Worm (Caenorhabditis elegans): ENCODE measurements around the gene R09D1.12.
A peak's percentile ranks its signal among the peaks of the same experiment; 100 is the strongest.

Gene R09D1.12

DNA sequence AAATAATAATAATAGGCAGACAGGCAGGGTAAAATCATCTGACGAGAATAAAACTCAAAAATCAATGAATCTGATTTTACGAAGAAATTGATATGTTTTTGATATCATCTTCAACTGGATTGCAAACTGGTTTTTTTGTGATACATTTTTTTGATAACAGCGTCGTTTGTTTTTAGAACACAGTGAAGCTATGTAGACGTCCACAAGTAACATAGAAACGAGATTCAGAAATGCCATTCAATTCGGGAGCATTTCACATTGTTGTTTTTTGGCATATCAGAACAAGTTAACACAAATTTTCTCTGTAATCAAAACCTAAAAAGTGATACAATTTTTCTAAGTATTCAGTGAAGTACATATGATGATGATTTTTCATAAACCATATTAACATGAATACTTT, 13.8 kb downstream of the R09D1.12 start, which contains the start of gene chil-13:
Gene chil-13, minus strand, starts transcription at position 101 of the 400 bp plus-strand sequence.
- TF ChIP-seq dao-5 (tag; optimal IDR thresholded peaks at IDR 0.05), result no peak
- TF ChIP-seq W03F9.2 (tag; optimal IDR thresholded peaks at IDR 0.05), result no peak
- TF ChIP-seq him-1 (tag; optimal IDR thresholded peaks at IDR 0.05), result no peak

DNA sequence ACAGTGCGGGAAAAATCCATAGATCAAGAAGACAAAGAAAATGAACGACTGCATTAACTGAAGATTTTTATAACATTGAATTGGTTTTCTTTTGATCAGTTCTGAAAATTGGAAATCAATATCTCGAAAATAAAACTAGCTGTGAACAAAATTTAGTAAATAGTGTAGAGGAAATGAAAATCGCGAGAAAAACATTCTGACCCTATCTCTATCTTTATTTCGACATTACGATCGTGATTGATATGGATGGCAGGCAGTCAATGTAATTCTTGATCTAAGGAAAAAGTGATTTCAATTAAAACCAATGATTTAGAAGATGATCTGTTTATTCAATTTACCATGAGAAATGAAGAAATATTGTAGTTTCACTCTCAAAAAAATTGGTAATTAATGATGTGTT, 16.1 kb downstream of the R09D1.12 start, which contains the start of gene kin-16:
Gene kin-16, minus strand, starts transcription at position 101 of the 400 bp plus-strand sequence.
- TF ChIP-seq dao-5 (tag; optimal IDR thresholded peaks at IDR 0.05) (no peak), him-1 (tag; optimal IDR thresholded peaks at IDR 0.05) (no peak)

DNA sequence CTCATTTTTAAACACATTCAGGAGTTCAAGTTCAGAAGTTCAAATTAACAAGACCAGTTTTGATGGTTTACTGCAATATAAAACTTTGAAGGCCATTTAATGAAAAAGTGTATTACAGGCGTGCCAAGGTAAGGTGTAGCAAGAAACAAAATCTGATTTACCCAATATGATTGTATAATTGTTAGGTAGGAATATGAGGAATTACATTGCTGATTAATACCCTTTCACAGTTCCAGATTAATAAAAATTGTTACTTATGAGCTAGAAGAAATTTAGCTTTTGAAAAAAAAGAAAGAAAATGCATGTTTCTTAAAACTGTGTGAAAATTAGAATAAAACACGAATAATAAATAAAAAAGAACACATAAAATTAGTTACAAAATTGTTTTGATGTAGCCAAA, 18.5 kb downstream of the R09D1.12 start, which contains the start of gene kin-15:
Gene kin-15, minus strand, starts transcription at position 101 of the 400 bp plus-strand sequence.
- no peak for TF ChIP-seq dao-5 (tag; optimal IDR thresholded peaks at IDR 0.05)
- TF ChIP-seq W03F9.2 (tag; optimal IDR thresholded peaks at IDR 0.05), result no peak
- no peak for TF ChIP-seq him-1 (tag; optimal IDR thresholded peaks at IDR 0.05)

DNA sequence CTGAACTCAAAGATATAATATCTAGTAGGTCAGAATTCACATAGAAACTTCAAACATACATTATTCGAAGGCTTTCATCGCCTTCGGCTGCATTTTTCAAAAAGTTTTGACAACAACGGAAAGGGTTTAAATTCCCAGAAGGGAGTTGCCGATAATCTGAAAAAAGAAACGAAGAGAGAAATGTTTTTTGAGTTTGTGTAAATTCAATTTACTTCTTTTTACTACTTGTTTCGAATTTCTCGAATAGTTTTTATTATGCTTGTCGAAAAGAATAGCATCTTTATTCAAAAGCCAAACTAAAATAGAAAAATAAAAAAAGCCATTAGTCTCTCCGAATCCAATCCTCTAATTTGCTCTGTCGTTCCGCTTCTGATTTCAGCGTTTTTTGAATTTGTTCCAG, 21.0 kb downstream of the R09D1.12 start:
- TF ChIP-seq W03F9.2 (tag; optimal IDR thresholded peaks at IDR 0.05) (no peak), him-1 (tag; optimal IDR thresholded peaks at IDR 0.05) (no peak)

DNA sequence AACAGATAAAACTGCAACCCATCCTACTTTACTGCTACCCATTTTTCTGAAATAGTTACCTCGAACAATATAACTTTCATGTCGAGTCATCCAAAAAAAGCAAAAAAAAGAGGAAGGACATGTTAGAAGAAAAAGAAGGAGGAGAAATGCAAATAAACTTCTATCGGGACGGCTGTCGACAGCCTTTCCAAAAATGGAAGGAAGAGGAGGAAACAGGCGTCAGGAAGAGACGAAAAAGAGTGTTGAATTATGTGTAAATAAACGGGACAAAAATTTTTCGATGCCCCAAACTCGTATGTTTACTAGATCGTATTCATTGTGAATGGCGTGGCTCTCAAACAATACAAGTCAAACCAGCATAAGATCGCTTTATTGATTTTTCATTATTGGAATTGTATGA, 24.4 kb downstream of the R09D1.12 start, which contains the start of gene M176.5:
Gene M176.5, minus strand, starts transcription at position 101 of the 400 bp plus-strand sequence.
- no peak for TF ChIP-seq dao-5 (tag; optimal IDR thresholded peaks at IDR 0.05)
- no peak for TF ChIP-seq W03F9.2 (tag; optimal IDR thresholded peaks at IDR 0.05)
- no peak for TF ChIP-seq him-1 (tag; optimal IDR thresholded peaks at IDR 0.05)

DNA sequence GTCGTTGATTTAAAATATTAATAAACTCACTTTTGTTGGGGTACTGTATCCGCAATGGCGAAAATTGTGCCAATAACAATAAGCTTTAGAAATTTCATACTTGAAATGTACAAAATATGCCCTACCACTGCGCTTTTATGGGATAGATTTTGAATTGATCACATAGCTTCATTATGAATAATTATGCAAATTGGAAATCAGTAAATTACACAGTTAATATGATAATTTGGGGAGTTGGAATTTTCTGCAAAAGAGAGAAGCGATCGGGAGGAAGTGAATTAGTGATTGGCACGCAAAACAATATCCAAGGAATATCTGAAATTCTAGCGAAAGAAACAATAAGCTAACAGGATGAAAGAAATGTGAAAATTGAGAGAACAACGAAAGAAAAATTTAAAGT, 26.0 kb downstream of the R09D1.12 start, which contains the start of gene M176.10:
Gene M176.10, minus strand, starts transcription at position 101 of the 400 bp plus-strand sequence.
- no peak for TF ChIP-seq dao-5 (tag; optimal IDR thresholded peaks at IDR 0.05)

DNA sequence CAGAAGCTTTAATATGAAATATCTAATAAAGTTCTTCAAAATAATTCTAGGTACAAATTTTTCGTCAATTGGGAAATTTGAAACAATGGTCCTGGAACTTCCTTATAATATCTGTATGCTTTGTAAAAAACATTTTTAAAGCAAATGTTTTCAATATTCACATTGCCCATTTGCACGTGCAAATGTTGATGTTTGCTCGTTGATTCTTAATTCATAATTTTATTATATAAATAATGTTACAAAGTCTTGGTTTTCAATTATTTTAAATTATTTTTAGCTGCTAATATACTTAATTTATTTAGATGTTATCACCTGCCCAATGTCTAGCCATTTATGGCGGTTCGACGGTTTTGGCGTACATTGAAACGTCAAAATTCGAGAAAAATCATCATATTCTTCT, 30.1 kb downstream of the R09D1.12 start, which contains the start of gene M176.11:
Gene M176.11, plus strand, starts transcription at position 301 of the 400 bp plus-strand sequence.
- TF ChIP-seq dao-5 (tag; optimal IDR thresholded peaks at IDR 0.05) (no peak), W03F9.2 (tag; optimal IDR thresholded peaks at IDR 0.05) (no peak), him-1 (tag; optimal IDR thresholded peaks at IDR 0.05) (no peak)

DNA sequence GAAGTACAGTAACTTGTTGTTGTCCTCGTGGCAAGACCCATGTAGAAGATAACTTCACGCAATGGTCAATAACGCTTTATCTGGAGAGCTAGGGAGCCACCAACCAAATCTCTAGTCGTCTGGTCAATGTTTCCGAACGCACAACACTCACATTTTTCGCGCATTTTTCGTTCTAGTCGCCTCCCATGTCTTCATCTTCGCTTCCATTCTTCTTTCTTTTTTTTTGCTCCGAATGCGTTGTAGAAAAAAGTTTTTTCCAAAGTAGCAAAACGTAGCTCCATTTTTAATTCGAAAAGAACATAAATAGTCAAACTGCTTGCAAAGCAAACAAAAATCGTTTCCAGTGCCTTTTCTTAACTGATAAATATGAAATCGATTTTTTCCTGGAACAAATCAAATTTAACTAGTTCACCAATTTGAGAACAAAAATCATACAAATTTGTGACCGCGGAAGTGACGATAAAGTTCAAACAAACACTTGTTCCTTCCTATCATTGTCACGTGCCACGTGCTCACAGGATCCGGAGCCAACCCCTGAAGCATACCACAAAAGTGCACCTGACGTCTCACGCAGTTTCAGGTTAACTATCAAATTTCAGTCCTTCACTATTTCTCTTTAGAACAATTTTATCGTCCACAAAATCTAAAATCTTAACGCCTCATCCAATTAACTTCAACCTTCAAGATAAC, 33.1 kb downstream of the R09D1.12 start:
- no peak for TF ChIP-seq him-1 (tag; optimal IDR thresholded peaks at IDR 0.05)
- no peak for TF ChIP-seq dao-5 (tag; optimal IDR thresholded peaks at IDR 0.05)
- TF ChIP-seq W03F9.2 (tag; optimal IDR thresholded peaks at IDR 0.05), result no peak

DNA sequence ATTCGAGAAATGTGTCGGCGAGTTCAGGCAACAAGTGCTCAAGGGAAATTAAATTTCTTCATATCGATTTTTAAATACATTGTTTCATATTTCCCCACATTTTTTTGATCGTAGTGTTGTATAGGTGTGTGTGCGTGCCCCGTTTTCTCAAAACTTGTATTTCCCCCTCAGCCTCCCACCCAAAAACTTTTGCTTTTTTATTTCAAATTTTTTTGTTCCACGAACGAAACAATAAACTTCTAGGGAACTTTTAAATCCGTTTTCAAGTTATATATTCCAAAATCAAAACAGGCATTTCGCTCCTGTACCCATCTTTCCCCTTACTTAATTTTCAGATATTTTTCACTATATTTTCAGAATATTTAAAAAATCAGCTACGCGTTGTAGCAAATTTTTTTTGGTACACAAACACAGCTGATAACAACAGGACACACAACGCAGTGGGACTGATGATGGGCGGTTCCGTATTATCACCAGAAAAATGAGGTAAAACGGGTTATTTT, 34.0 kb downstream of the R09D1.12 start, which contains the start of the genes M176.4 and M176.16:
Gene M176.4, plus strand, starts transcription at position 301 of the 503 bp plus-strand sequence.
Gene M176.16, plus strand, starts transcription at position 453 of the 503 bp plus-strand sequence.
- TF ChIP-seq him-1 (tag; optimal IDR thresholded peaks at IDR 0.05), result no peak
- no peak for TF ChIP-seq dao-5 (tag; optimal IDR thresholded peaks at IDR 0.05)
- no peak for TF ChIP-seq W03F9.2 (tag; optimal IDR thresholded peaks at IDR 0.05)

DNA sequence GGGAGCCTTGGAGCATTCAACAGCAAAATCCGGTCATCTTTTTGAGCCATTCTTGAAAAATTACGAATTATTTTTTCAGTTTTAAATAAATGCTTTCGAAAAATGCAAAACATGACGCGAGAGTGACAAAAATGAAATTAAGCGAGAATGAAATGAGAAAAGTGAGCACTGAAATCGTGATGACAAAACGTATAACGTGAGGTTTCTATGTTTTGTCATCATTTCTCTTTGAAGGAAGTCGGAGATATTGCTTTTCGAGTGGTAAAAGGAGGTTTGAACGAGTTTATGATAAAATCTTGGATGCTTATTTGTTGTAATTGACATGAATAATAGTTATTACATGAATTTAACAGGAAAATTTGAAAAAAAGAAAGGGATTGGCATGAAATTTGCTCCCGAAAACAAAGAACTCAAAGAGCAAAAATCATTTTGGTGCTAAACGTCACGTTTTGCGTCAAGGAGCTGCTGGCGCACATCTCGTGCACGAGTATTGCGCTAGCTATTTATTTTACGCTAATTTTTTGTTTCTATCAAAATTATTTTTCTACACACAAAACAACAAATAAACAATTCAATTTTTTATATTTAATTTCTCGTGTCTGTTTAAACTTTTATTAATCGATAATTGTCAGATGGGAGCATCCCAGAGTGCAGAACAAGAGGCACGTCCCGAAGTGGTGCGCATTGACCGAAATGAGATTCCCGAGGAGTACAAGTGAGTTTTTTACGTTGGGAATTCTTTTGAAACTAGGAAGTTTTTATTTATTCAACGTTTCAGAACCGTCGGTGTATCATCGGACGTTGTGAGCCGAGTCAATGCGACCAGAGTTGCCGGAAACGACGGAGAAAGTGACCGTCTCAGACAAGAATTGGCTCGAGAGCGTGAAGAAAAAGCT, 35.4 kb downstream of the R09D1.12 start, which contains the start of the genes gss-1 and chch-3:
Gene gss-1, minus strand, starts transcription at position 51 of the 896 bp plus-strand sequence.
Gene chch-3, plus strand, starts transcription at position 633 of the 896 bp plus-strand sequence.
- TF ChIP-seq dao-5 (tag; optimal IDR thresholded peaks at IDR 0.05) (no peak), W03F9.2 (tag; optimal IDR thresholded peaks at IDR 0.05) (peak; percentile 81), him-1 (tag; optimal IDR thresholded peaks at IDR 0.05) (no peak)

DNA sequence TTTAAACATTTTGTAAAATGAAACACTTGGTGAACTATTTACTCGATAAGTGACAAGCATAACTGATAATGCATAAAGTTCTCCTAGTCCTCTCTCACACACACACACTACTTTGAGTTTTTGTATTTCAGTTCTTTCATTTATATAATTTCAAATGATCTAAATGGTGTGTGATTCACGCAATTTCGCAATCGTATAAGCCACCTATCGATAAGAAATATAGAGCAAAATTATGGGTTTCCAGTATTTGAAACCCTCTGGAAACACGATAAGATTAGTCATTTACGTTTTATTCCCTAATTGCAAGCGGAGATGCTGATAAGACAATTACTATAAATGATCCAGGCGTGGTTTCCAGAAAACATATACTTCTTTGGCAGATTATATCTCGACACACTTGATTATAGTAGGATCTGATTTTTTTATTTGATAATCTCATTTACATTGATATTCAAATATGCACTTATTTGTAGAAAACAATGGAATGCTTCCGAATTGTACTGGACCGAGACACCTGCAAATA, 39.9 kb downstream of the R09D1.12 start, which contains the start of gene arrd-3:
Gene arrd-3, plus strand, starts transcription at position 473 of the 523 bp plus-strand sequence.
- TF ChIP-seq him-1 (tag; optimal IDR thresholded peaks at IDR 0.05) (no peak), dao-5 (tag; optimal IDR thresholded peaks at IDR 0.05) (no peak), W03F9.2 (tag; optimal IDR thresholded peaks at IDR 0.05) (no peak)

DNA sequence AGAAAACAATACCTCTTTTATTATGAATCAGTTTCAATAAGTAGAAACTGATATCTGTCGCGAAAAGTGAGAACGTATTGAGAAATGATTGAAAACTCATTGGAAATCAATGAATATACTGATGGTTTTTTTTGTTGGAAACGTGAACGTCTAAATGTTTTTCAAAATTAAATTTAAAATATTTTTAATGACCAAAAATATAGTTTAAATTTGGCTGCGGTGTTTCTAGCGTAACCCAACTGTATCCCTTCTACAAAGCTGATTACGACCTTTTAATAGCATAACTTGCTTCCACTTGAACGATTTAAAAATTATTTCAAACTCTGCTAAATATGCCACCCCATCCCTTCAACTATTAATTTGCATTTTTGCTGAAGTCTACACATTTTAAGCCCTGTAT, 40.6 kb downstream of the R09D1.12 start, which contains the start of gene M176.9:
Gene M176.9, minus strand, starts transcription at position 101 of the 400 bp plus-strand sequence.
- TF ChIP-seq W03F9.2 (tag; optimal IDR thresholded peaks at IDR 0.05), result no peak
- no peak for TF ChIP-seq him-1 (tag; optimal IDR thresholded peaks at IDR 0.05)
- no peak for TF ChIP-seq dao-5 (tag; optimal IDR thresholded peaks at IDR 0.05)

DNA sequence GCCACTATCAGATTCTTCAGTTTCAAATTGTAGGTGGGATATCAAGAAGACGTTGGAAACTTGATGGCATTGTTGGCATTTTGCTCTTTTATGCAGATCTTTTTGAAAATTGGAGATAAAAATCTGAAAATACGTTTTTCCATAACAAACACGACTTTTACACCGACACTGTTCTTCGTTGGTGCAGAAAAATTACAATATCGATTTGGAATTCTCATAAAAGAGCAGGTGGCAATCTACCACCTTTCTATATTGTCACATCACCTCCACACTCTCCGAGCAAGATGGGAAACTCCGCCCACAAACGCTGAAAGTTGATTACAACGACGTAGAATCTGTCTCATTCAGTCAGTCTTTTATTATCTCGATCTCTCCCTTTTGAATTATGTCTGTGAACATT, 44.6 kb downstream of the R09D1.12 start, which contains the start of gene arrd-2:
Gene arrd-2, plus strand, starts transcription at position 301 of the 400 bp plus-strand sequence.
- TF ChIP-seq W03F9.2 (tag; optimal IDR thresholded peaks at IDR 0.05), result no peak
- TF ChIP-seq him-1 (tag; optimal IDR thresholded peaks at IDR 0.05), result no peak
- no peak for TF ChIP-seq dao-5 (tag; optimal IDR thresholded peaks at IDR 0.05)
